Worm (Caenorhabditis elegans) whole organism, L4 larva: ENCODE measurements around the gene soc-2.

ENCODE experiments used
- F37D6.2 ChIP-seq: sonication (generic microtip); optimal IDR thresholded peaks from 2 replicates; lab custom pipeline; 2016; ENCODE audit warnings: mild to moderate bottlenecking, missing genetic modification characterization, missing compliant biosample characterization
- R02D3.7 ChIP-seq: fragments of 150-350 bp; sonication (generic microtip); optimal IDR thresholded peaks from 3 replicates; lab custom pipeline; 2014; ENCODE audit warnings: missing biosample characterization, missing genetic modification characterization
- T20F7.1 ChIP-seq: fragments of 200-800 bp; sonication (Bioruptor generic); optimal IDR thresholded peaks from 2 replicates; lab custom pipeline; 2018; ENCODE audit warnings: mild to moderate bottlenecking, missing genetic modification characterization, missing compliant biosample characterization
- Y105C5A.15 ChIP-seq: fragments of 200-800 bp; sonication (Bioruptor generic); IDR thresholded peaks from 2 replicates; pipeline ENCODE4 v1.3.6; 2022; ENCODE audit warnings: missing genetic modification characterization, missing compliant biosample characterization
- aha-1 ChIP-seq: fragments of 150-350 bp; peaks from one replicate; lab custom pipeline; 2014; ENCODE audit warnings: missing biosample characterization, missing genetic modification characterization
- attf-4 ChIP-seq: sonication (generic microtip); optimal IDR thresholded peaks from 3 replicates; lab custom pipeline; 2017; ENCODE audit warnings: missing biosample characterization, missing genetic modification characterization
- ceh-20 ChIP-seq: fragments of 200-800 bp; sonication (Bioruptor generic); IDR thresholded peaks from 2 replicates; pipeline ENCODE4 v1.3.6; 2022; ENCODE audit warnings: missing genetic modification reagents, missing genetic modification characterization, missing compliant biosample characterization
- cey-2 ChIP-seq: sonication (generic microtip); optimal IDR thresholded peaks from 3 replicates; lab custom pipeline; 2017; ENCODE audit warnings: missing genetic modification characterization, mild to moderate bottlenecking, missing compliant biosample characterization, antibody characterized with exemption, borderline replicate concordance; ENCODE audit not compliant: insufficient read depth
- ctbp-1 ChIP-seq: fragments of 200-800 bp; sonication (Bioruptor generic); IDR thresholded peaks from 2 replicates; pipeline ENCODE4 v1.3.6; 2022; ENCODE audit warnings: missing genetic modification reagents, missing genetic modification characterization, missing compliant biosample characterization
- daf-19 ChIP-seq: fragments of 200-800 bp; sonication (Bioruptor generic); conservative IDR thresholded peaks from 2 replicates; pipeline ENCODE4 v1.3.6; 2022; ENCODE audit warnings: missing genetic modification characterization, missing compliant biosample characterization
- daf-8 ChIP-seq: fragments of 200-800 bp; sonication (Bioruptor generic); IDR thresholded peaks from 2 replicates; pipeline ENCODE4 v1.3.6; 2022; ENCODE audit warnings: missing genetic modification characterization, missing compliant biosample characterization
- dmd-6 ChIP-seq: fragments of 200-800 bp; sonication (Bioruptor generic); IDR thresholded peaks from 2 replicates; pipeline ENCODE4 v1.3.6; 2022; ENCODE audit warnings: missing genetic modification reagents, missing genetic modification characterization, missing compliant biosample characterization
- dmd-9 ChIP-seq: fragments of 200-800 bp; sonication (Bioruptor generic); IDR thresholded peaks from 2 replicates; pipeline ENCODE4 v1.3.6; 2022; ENCODE audit warnings: missing genetic modification reagents, missing genetic modification characterization, missing compliant biosample characterization
- gei-8 ChIP-seq: fragments of 200-800 bp; sonication (Bioruptor generic); optimal IDR thresholded peaks from 2 replicates; lab custom pipeline; 2018; ENCODE audit warnings: mild to moderate bottlenecking, missing genetic modification characterization, missing compliant biosample characterization
- jun-1 ChIP-seq: fragments of 150-350 bp; optimal IDR thresholded peaks from 2 replicates; lab custom pipeline; 2014; ENCODE audit warnings: missing biosample characterization, missing genetic modification reagents, missing genetic modification characterization
- lin-38 ChIP-seq: fragments of 200-800 bp; sonication (Bioruptor generic); IDR thresholded peaks from 2 replicates; pipeline ENCODE4 v1.3.6; 2022; ENCODE audit warnings: missing genetic modification reagents, missing genetic modification characterization, missing compliant biosample characterization
- lsy-2 ChIP-seq, 2 experiments: fragments of 150-350 bp in 1 of 2; sonication (generic microtip) in 1 of 2; optimal IDR thresholded peaks; 2 replicates each; lab custom pipeline; 2014 to 2017; ENCODE audit warnings: missing biosample characterization in 2 of 2, missing genetic modification characterization in 2 of 2
- madf-5 ChIP-seq, 2 experiments: fragments of 200-800 bp; sonication (Bioruptor generic); IDR thresholded peaks; 2 replicates each; pipeline ENCODE4 v1.3.6; 2022; ENCODE audit warnings: missing compliant biosample characterization in 2 of 2, missing genetic modification characterization in 2 of 2
- mep-1 ChIP-seq: fragments of 150-350 bp; sonication (generic microtip); optimal IDR thresholded peaks from 3 replicates; lab custom pipeline; 2014; ENCODE audit warnings: missing biosample characterization, missing genetic modification characterization
- mes-2 ChIP-seq: sonication (generic microtip); optimal IDR thresholded peaks from 2 replicates; lab custom pipeline; 2016; ENCODE audit warnings: missing genotype, mild to moderate bottlenecking, missing genetic modification characterization, missing compliant biosample characterization; ENCODE audit not compliant: poor library complexity, severe bottlenecking
- nhr-102 ChIP-seq: sonication (generic microtip); optimal IDR thresholded peaks from 2 replicates; lab custom pipeline; 2016; ENCODE audit warnings: mild to moderate bottlenecking, missing genetic modification characterization, moderate library complexity, missing compliant biosample characterization
- nhr-11 ChIP-seq: fragments of 150-350 bp; optimal IDR thresholded peaks from 2 replicates; lab custom pipeline; 2014; ENCODE audit warnings: missing biosample characterization, missing genetic modification characterization
- nhr-111 ChIP-seq: fragments of 200-800 bp; sonication (Bioruptor generic); optimal IDR thresholded peaks from 2 replicates; lab custom pipeline; 2018; ENCODE audit warnings: mild to moderate bottlenecking, missing genetic modification characterization, missing compliant biosample characterization
- nhr-25 ChIP-seq: sonication (generic microtip); optimal IDR thresholded peaks from 2 replicates; lab custom pipeline; 2017; ENCODE audit warnings: missing genetic modification characterization, mild to moderate bottlenecking, missing compliant biosample characterization, antibody characterized with exemption, moderate library complexity, borderline replicate concordance; ENCODE audit not compliant: insufficient read depth
- nhr-41 ChIP-seq: fragments of 200-800 bp; sonication (Bioruptor generic); IDR thresholded peaks from 2 replicates; pipeline ENCODE4 v1.3.6; 2022; ENCODE audit warnings: missing genetic modification reagents, missing genetic modification characterization, missing compliant biosample characterization
- nhr-48 ChIP-seq: sonication (generic microtip); optimal IDR thresholded peaks from 2 replicates; lab custom pipeline; 2016; ENCODE audit warnings: mild to moderate bottlenecking, missing genetic modification characterization, missing compliant biosample characterization
- nhr-76 ChIP-seq: fragments of 150-350 bp; optimal IDR thresholded peaks from 2 replicates; lab custom pipeline; 2014; ENCODE audit warnings: missing biosample characterization, missing genetic modification characterization
- nhr-77 ChIP-seq: fragments of 150-350 bp; optimal IDR thresholded peaks from 2 replicates; lab custom pipeline; 2014; ENCODE audit warnings: missing biosample characterization, missing genetic modification characterization
- php-3 ChIP-seq: fragments of 200-800 bp; sonication (Bioruptor generic); IDR thresholded peaks from 2 replicates; pipeline ENCODE4 v1.3.6; 2022; ENCODE audit warnings: missing genetic modification reagents, missing genetic modification characterization, missing compliant biosample characterization
- pqm-1 ChIP-seq: sonication (generic microtip); optimal IDR thresholded peaks from 2 replicates; lab custom pipeline; 2017; ENCODE audit warnings: missing biosample characterization, missing genetic modification characterization
- rbr-2 ChIP-seq: sonication (generic microtip); optimal IDR thresholded peaks from 2 replicates; lab custom pipeline; 2016; ENCODE audit warnings: missing genotype, missing genetic modification characterization, missing compliant biosample characterization
- sdz-12 ChIP-seq: fragments of 200-800 bp; sonication (Bioruptor generic); optimal IDR thresholded peaks from 2 replicates; lab custom pipeline; 2018; ENCODE audit warnings: mild to moderate bottlenecking, missing genetic modification characterization, missing compliant biosample characterization
- set-16 ChIP-seq: fragments of 200-800 bp; sonication (Bioruptor generic); IDR thresholded peaks from 2 replicates; pipeline ENCODE4 v1.3.6; 2022; ENCODE audit warnings: missing genetic modification reagents, missing genetic modification characterization, missing compliant biosample characterization
- skn-1 ChIP-seq: fragments of 150-350 bp; optimal IDR thresholded peaks from 2 replicates; lab custom pipeline; 2014; ENCODE audit warnings: missing biosample characterization, missing genetic modification characterization
- tag-97 ChIP-seq: fragments of 200-800 bp; sonication (Bioruptor generic); IDR thresholded peaks from 2 replicates; pipeline ENCODE4 v1.3.6; 2022; ENCODE audit warnings: missing genetic modification characterization, missing compliant biosample characterization
- unc-130 ChIP-seq: sonication (generic microtip); optimal IDR thresholded peaks from 2 replicates; lab custom pipeline; 2016; ENCODE audit warnings: missing genetic modification reagents, missing genetic modification characterization, missing compliant biosample characterization
- unc-62 ChIP-seq, 3 experiments: fragments of 150-350 bp in 1 of 3; sonication (generic microtip); optimal IDR thresholded peaks in 2 of 3; peaks in 1 of 3; 1 replicate in 1 of 3; 2 replicates in 2 of 3; lab custom pipeline; 2014 to 2017; ENCODE audit warnings: missing biosample characterization in 3 of 3, missing genetic modification characterization in 3 of 3, missing genetic modification reagents in 3 of 3, missing genotype in 1 of 3
- vab-7 ChIP-seq: fragments of 200-800 bp; sonication (Bioruptor generic); IDR thresholded peaks from 2 replicates; pipeline ENCODE4 v1.3.6; 2022; ENCODE audit warnings: missing genetic modification reagents, missing genetic modification characterization, missing compliant biosample characterization
- zag-1 ChIP-seq: fragments of 150-350 bp; optimal IDR thresholded peaks from 2 replicates; lab custom pipeline; 2014; ENCODE audit warnings: missing biosample characterization, missing genetic modification characterization
- zfp-3 ChIP-seq: fragments of 200-800 bp; sonication (Bioruptor generic); conservative IDR thresholded peaks from 2 replicates; pipeline ENCODE4 v1.3.6; 2022; ENCODE audit warnings: missing genetic modification reagents, missing genetic modification characterization, missing compliant biosample characterization
- ztf-7 ChIP-seq: fragments of 150-350 bp; optimal IDR thresholded peaks from 2 replicates; lab custom pipeline; 2014; ENCODE audit warnings: missing biosample characterization, missing genetic modification characterization

Gene soc-2

DNA sequence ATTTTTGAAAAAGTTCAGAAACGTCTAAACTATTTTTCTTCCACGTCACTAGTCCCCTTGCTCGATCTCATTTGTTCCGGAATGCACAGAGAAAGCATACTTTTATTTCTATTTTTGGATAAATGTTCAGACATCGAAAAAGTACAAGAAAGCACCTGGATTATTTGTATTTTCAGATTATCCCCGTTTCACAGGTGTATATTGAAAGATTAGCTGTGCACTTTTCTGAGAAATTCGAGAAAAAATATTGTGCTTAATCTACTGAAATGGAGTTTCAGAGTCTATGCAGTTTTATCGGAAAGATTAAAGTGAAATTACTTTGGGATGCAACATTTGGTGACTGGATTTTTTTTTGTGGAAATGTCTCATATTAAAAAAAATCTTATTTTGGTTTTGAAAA lies 50.3 kb downstream of the soc-2 start:
- TF ChIP-seq sdz-12 (GFP tag; lab: Kevin White, UChicago) = no peak
- TF ChIP-seq nhr-102 (tag; lab: Kevin White, UChicago) = no peak
- TF ChIP-seq nhr-76 = no peak
- no peak for TF ChIP-seq cey-2 (tag; lab: Kevin White, UChicago)
- no peak for TF ChIP-seq vab-7
- TF ChIP-seq nhr-41 (GFP tag; lab: Robert Waterston, UW) = no peak
- no peak for TF ChIP-seq nhr-111 (GFP tag; lab: Kevin White, UChicago)
- TF ChIP-seq zfp-3 (GFP tag; lab: Robert Waterston, UW) = no peak
- no peak for TF ChIP-seq zag-1 (tag; lab: Kevin White, UChicago)
- no peak for TF ChIP-seq daf-19 (GFP tag; lab: Robert Waterston, UW)
- TF ChIP-seq lin-38 (GFP tag; lab: Robert Waterston, UW) = no peak
- TF ChIP-seq php-3 (GFP tag; lab: Robert Waterston, UW) = no peak
- no peak for TF ChIP-seq skn-1
- TF ChIP-seq jun-1 (tag; lab: Kevin White, UChicago) = no peak
- TF ChIP-seq nhr-77 (tag; lab: Kevin White, UChicago) = no peak
- no peak for TF ChIP-seq pqm-1
- no peak for TF ChIP-seq F37D6.2 (tag; lab: Kevin White, UChicago)
- no peak for TF ChIP-seq mes-2 (tag; lab: Kevin White, UChicago)
- no peak for TF ChIP-seq dmd-9 (GFP tag; lab: Robert Waterston, UW)

DNA sequence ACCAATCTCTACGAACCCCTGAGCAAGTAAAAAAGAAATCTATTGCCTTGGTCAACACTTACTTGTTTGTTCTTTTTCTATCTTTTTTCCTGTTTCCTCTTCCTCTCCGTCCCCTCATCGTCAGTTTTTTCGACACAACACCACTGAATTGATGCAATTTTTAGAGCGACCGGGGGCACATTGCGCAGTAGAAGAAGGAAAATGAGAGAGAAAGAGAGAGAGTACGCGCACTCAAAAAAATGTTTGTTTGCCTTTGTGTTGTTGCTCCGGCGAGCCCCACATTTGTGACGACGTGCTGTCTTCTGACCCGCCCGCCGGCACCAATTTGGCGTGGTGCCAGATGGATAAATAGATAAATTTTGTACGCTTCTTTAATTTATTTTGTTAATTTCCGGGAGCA lies 52.1 kb downstream of the soc-2 start:
- TF ChIP-seq madf-5 (GFP tag; IDR thresholded peaks at IDR 0.05; lab: Robert Waterston, UW) = no peak
- no peak for TF ChIP-seq nhr-25 (tag; lab: Kevin White, UChicago)
- TF ChIP-seq rbr-2 = peak; percentile 45
- TF ChIP-seq ceh-20 (GFP tag; lab: Robert Waterston, UW) = no peak
- TF ChIP-seq ctbp-1 (GFP tag; lab: Robert Waterston, UW) = peak; percentile 55; the same call in 1 of the 2 replicates
- TF ChIP-seq daf-19 (GFP tag; lab: Robert Waterston, UW) = no peak
- TF ChIP-seq lsy-2 (tag; optimal IDR thresholded peaks at IDR 0.05; lab: Kevin White, UChicago) = peak in 1 of 2 experiments; percentile 38
- no peak for TF ChIP-seq unc-130 (GFP tag; lab: Kevin White, UChicago)
- TF ChIP-seq set-16 (GFP tag; lab: Robert Waterston, UW) = no peak
- TF ChIP-seq unc-62 (GFP tag; optimal IDR thresholded peaks at IDR 0.05 in 1 of 2; lab: Kevin White, UChicago) = peak in 1 of 2 experiments; percentile 47
- TF ChIP-seq unc-62 (tag; optimal IDR thresholded peaks at IDR 0.05; lab: Kevin White, UChicago) = no peak
- TF ChIP-seq aha-1 = peak; percentile 78
- TF ChIP-seq gei-8 (GFP tag; lab: Kevin White, UChicago) = no peak
- TF ChIP-seq dmd-6 (GFP tag; lab: Robert Waterston, UW) = no peak
- no peak for TF ChIP-seq tag-97 (GFP tag; lab: Robert Waterston, UW)
- TF ChIP-seq Y105C5A.15 (GFP tag; lab: Robert Waterston, UW) = no peak
- no peak for TF ChIP-seq nhr-102 (tag; lab: Kevin White, UChicago)
- TF ChIP-seq attf-4 = no peak
- no peak for TF ChIP-seq R02D3.7
- TF ChIP-seq daf-8 (GFP tag; lab: Robert Waterston, UW) = no peak
- TF ChIP-seq ztf-7 (tag; lab: Kevin White, UChicago) = no peak
- TF ChIP-seq mep-1 (tag; lab: Kevin White, UChicago) = peak; percentile 33
- TF ChIP-seq nhr-11 = no peak
- no peak for TF ChIP-seq nhr-48
- TF ChIP-seq T20F7.1 (GFP tag; lab: Kevin White, UChicago) = no peak
